Worm (Caenorhabditis elegans): Measurements from ENCODE around the gene ZK370.4.
A peak's percentile ranks its signal among the peaks of the same experiment; 100 is the strongest.

Gene ZK370.4

DNA sequence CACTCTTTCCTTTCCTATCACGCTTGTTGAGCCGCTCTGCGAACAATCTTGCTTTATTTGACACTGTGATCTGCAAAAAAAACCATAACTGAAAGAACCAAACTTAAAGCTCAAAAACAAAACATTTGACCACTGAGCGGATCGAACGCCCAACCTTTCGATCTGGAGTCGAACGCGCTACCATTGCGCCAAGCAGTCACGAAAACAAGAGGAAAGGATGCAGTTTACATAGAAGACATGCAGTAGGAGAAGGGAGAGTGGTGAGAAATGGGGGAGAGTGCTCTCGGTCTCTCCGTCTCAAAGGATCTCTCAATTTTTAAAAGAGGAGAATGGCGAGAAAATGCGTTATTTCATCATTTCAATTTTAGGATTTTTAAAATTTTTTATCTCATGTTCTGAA lies 52.8 kb downstream of the ZK370.4 start:
- peak; percentile 61 for TF ChIP-seq nhr-23 (tag; optimal IDR thresholded peaks at IDR 0.05)
- TF ChIP-seq ztf-4 (tag; optimal IDR thresholded peaks at IDR 0.05): peak; percentile 25
- peak; percentile 26 for TF ChIP-seq pqm-1 (tag; optimal IDR thresholded peaks at IDR 0.05)
- peak; percentile 30 for TF ChIP-seq egl-5 (tag; optimal IDR thresholded peaks at IDR 0.05)
- TF ChIP-seq snpc-4 (tag; optimal IDR thresholded peaks at IDR 0.05): no peak
- TF ChIP-seq lin-15B (tag; optimal IDR thresholded peaks at IDR 0.05): peak; percentile 34
- no peak for TF ChIP-seq fkh-2 (tag; optimal IDR thresholded peaks at IDR 0.05)
- TF ChIP-seq ceh-28 (tag; optimal IDR thresholded peaks at IDR 0.05): no peak
- peak; percentile 12 for TF ChIP-seq ceh-82 (tag; optimal IDR thresholded peaks at IDR 0.05)
- no peak for TF ChIP-seq R02D3.7 (tag; optimal IDR thresholded peaks at IDR 0.05)
- TF ChIP-seq nhr-25 (tag; optimal IDR thresholded peaks at IDR 0.05): peak; percentile 51
- no peak for TF ChIP-seq sea-2 (GFP tag; optimal IDR thresholded peaks at IDR 0.05)
- TF ChIP-seq mdl-1 (tag; optimal IDR thresholded peaks at IDR 0.05): no peak
- TF ChIP-seq fos-1 (tag; optimal IDR thresholded peaks at IDR 0.05): no peak
- no peak for TF ChIP-seq mml-1 (tag; optimal IDR thresholded peaks at IDR 0.05)
- no peak for TF ChIP-seq nhr-237 (tag; optimal IDR thresholded peaks at IDR 0.05)
- no peak for TF ChIP-seq ZK546.5 (tag; optimal IDR thresholded peaks at IDR 0.05)
- TF ChIP-seq egl-27 (tag; optimal IDR thresholded peaks at IDR 0.05): no peak
- peak; percentile 74 for TF ChIP-seq lin-39 (tag; optimal IDR thresholded peaks at IDR 0.05)
- no peak for TF ChIP-seq elt-3 (tag; optimal IDR thresholded peaks at IDR 0.05)
- no peak for TF ChIP-seq ceh-16 (tag; optimal IDR thresholded peaks at IDR 0.05)
- TF ChIP-seq eor-1 (tag; optimal IDR thresholded peaks at IDR 0.05): no peak
- no peak for TF ChIP-seq ceh-9 (tag; optimal IDR thresholded peaks at IDR 0.05)
- TF ChIP-seq nhr-76 (tag; optimal IDR thresholded peaks at IDR 0.05): no peak
- TF ChIP-seq ama-1 (optimal IDR thresholded peaks at IDR 0.05): no peak
- no peak for TF ChIP-seq daf-12 (tag; optimal IDR thresholded peaks at IDR 0.05)
- TF ChIP-seq nhr-28 (tag; optimal IDR thresholded peaks at IDR 0.05): no peak
- peak; percentile 55 for TF ChIP-seq tbx-2 (tag; optimal IDR thresholded peaks at IDR 0.05)
- peak; percentile 67 for TF ChIP-seq nhr-43 (tag; optimal IDR thresholded peaks at IDR 0.05; ENCODE audit: poor library complexity, severe bottlenecking)
- peak; percentile 61 for TF ChIP-seq jun-1 (tag; optimal IDR thresholded peaks at IDR 0.05)
- TF ChIP-seq nhr-77 (tag; optimal IDR thresholded peaks at IDR 0.05): no peak
- TF ChIP-seq unc-39 (tag; optimal IDR thresholded peaks at IDR 0.05): no peak
- peak; percentile 71 for TF ChIP-seq nfya-1 (tag; optimal IDR thresholded peaks at IDR 0.05; ENCODE audit: insufficient read depth)
- peak; percentile 15 for TF ChIP-seq elt-2 (tag; optimal IDR thresholded peaks at IDR 0.05)
- peak; percentile 71 for TF ChIP-seq pha-4 (tag; optimal IDR thresholded peaks at IDR 0.05)
- no peak for TF ChIP-seq nhr-12 (tag; optimal IDR thresholded peaks at IDR 0.05)
- no peak for TF ChIP-seq fkh-10 (GFP tag; optimal IDR thresholded peaks at IDR 0.05)
- TF ChIP-seq skn-1 (tag; optimal IDR thresholded peaks at IDR 0.05): peak; percentile 34
- TF ChIP-seq elt-1 (tag; optimal IDR thresholded peaks at IDR 0.05): no peak
- TF ChIP-seq zag-1 (tag; optimal IDR thresholded peaks at IDR 0.05): no peak
- TF ChIP-seq nhr-11 (tag; optimal IDR thresholded peaks at IDR 0.05): no peak
- no peak for TF ChIP-seq nhr-67 (tag; optimal IDR thresholded peaks at IDR 0.05)
- TF ChIP-seq ztf-11 (tag; optimal IDR thresholded peaks at IDR 0.05): no peak
- TF ChIP-seq aly-2 (tag; optimal IDR thresholded peaks at IDR 0.05): no peak
- TF ChIP-seq unc-62 (GFP tag; optimal IDR thresholded peaks at IDR 0.05): no peak
- peak; percentile 64 for TF ChIP-seq lsy-12 (tag; optimal IDR thresholded peaks at IDR 0.05)
- peak; percentile 90 for TF ChIP-seq hmg-11 (tag; optimal IDR thresholded peaks at IDR 0.05)

All from whole organism, L3 larva.